Worm (Caenorhabditis elegans) whole organism, midembryonic: ENCODE results near the gene nduf-2.2.

Experiments
- T22C8.4 ChIP-seq: fragments of 200-800 bp; sonication (Bioruptor generic); IDR thresholded peaks from 2 replicates; pipeline ENCODE4 v1.3.6; 2022; ENCODE audit warnings: missing genetic modification characterization, missing compliant biosample characterization
- cog-1 ChIP-seq: sonication (generic microtip); optimal IDR thresholded peaks from 2 replicates; lab custom pipeline; 2016; ENCODE audit warnings: missing genetic modification characterization, missing compliant biosample characterization
- flt-1 ChIP-seq: fragments of 200-800 bp; sonication (Bioruptor generic); IDR thresholded peaks from 2 replicates; pipeline ENCODE4 v1.3.6; 2022; ENCODE audit warnings: missing genetic modification characterization, missing compliant biosample characterization
- klf-2 ChIP-seq: fragments of 200-800 bp; sonication (Bioruptor generic); conservative IDR thresholded peaks from 2 replicates; pipeline ENCODE4 v1.3.6; 2022; ENCODE audit warnings: missing genetic modification reagents, missing genetic modification characterization, missing compliant biosample characterization
- med-1 ChIP-seq: sonication (generic microtip); optimal IDR thresholded peaks from 2 replicates; lab custom pipeline; 2017; ENCODE audit warnings: missing genetic modification characterization, mild to moderate bottlenecking, missing compliant biosample characterization, antibody characterized with exemption, missing genetic modification reagents; ENCODE audit not compliant: insufficient read depth
- ref-1 ChIP-seq: fragments of 200-800 bp; sonication (Bioruptor generic); conservative IDR thresholded peaks from 2 replicates; pipeline ENCODE4 v1.3.6; 2022; ENCODE audit warnings: missing genetic modification reagents, missing genetic modification characterization, missing compliant biosample characterization
- ztf-23 ChIP-seq: fragments of 200-800 bp; sonication (Bioruptor generic); IDR thresholded peaks from 2 replicates; pipeline ENCODE4 v1.3.6; 2022; ENCODE audit warnings: missing genetic modification reagents, missing genetic modification characterization, missing compliant biosample characterization
- ztf-29 ChIP-seq: fragments of 200-800 bp; sonication (Bioruptor generic); IDR thresholded peaks from 2 replicates; pipeline ENCODE4 v1.3.6; 2022; ENCODE audit warnings: missing genetic modification reagents, missing genetic modification characterization, missing compliant biosample characterization

DNA sequence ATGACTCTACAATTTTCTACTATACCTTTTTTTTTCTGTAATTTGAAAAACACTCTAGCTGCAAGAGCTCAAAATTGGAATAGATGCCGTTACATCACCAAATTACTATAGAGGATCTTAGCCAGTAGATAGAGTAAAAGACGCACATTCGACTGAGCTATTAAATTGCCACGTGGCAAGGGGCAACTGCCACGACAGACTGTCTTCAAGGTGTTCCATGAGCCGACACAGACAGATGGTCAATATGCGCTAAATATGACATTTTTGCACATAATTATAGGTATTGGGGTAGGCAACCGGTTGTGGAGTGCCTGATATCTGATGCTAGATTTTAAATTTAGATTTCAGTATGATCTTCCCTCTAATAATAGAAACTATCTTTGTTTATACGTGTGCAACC is 14.4 kb downstream of the nduf-2.2 start:
- TF ChIP-seq klf-2 (GFP tag; lab: Robert Waterston, UW), result no peak
- no peak for TF ChIP-seq flt-1 (GFP tag; lab: Robert Waterston, UW)
- TF ChIP-seq T22C8.4, result no peak
- no peak for TF ChIP-seq ztf-23 (GFP tag; lab: Robert Waterston, UW)
- TF ChIP-seq med-1 (GFP tag; lab: Kevin White, UChicago), result no peak
- no peak for TF ChIP-seq ref-1 (GFP tag; lab: Robert Waterston, UW)
- no peak for TF ChIP-seq cog-1 (tag; lab: Kevin White, UChicago)
- no peak for TF ChIP-seq ztf-29 (GFP tag; lab: Robert Waterston, UW)
